Fruit fly (Drosophila melanogaster) whole organism, wandering third instar larva: Measurements from ENCODE around the gene CG5618.

Source experiments
- Abd-B ChIP-seq: fragments of >200 bp; optimal IDR thresholded peaks from 2 replicates; lab custom pipeline; 2017; ENCODE audit warnings: missing biosample characterization, missing genetic modification characterization
- Rel ChIP-seq, 2 experiments: fragments of 200-800 bp; sonication (Bioruptor generic) in 1 of 2; optimal IDR thresholded peaks; 2 replicates in 1 of 2; 3 replicates in 1 of 2; lab custom pipeline; 2016 to 2019; ENCODE audit warnings: mild to moderate bottlenecking in 2 of 2, missing biosample characterization in 2 of 2, missing genetic modification characterization in 2 of 2, moderate library complexity in 1 of 2
- br ChIP-seq: fragments of 200-800 bp; sonication (Bioruptor generic); optimal IDR thresholded peaks from 2 replicates; lab custom pipeline; 2016; ENCODE audit warnings: missing biosample characterization, missing genetic modification characterization
- fru ChIP-seq: fragments of 200-800 bp; sonication (Bioruptor generic); optimal IDR thresholded peaks from 3 replicates; lab custom pipeline; 2016; ENCODE audit warnings: missing biosample characterization, mild to moderate bottlenecking, missing genetic modification characterization
- psq ChIP-seq: fragments of 200-800 bp; sonication (Bioruptor generic); optimal IDR thresholded peaks from 3 replicates; lab custom pipeline; 2017; ENCODE audit warnings: missing biosample characterization, mild to moderate bottlenecking, missing genetic modification characterization, moderate library complexity
- usp ChIP-seq: fragments of >200 bp; optimal IDR thresholded peaks from 2 replicates; lab custom pipeline; 2017; ENCODE audit warnings: missing biosample characterization, missing genetic modification characterization

dm6 chr3L:20401026-20401912 lies 48.0 kb downstream of the CG5618 start, which contains the start of gene trbl:
- TF ChIP-seq Abd-B (GFP tag; lab: Kevin White, UChicago) (no peak), usp (GFP tag; lab: Kevin White, UChicago) (no peak), psq (GFP tag; lab: Kevin White, UChicago) (peak; percentile 99), Rel (GFP tag; optimal IDR thresholded peaks at IDR 0.05; lab: Kevin White, UChicago) (no peak), Rel (tag; optimal IDR thresholded peaks at IDR 0.05; lab: Kevin White, UChicago) (peak; percentile 16), br (GFP tag; lab: Kevin White, UChicago) (no peak), fru (GFP tag; lab: Kevin White, UChicago) (peak; percentile 42)
